Fruit fly (Drosophila melanogaster): Measurements from ENCODE around the gene wls.

DNA sequence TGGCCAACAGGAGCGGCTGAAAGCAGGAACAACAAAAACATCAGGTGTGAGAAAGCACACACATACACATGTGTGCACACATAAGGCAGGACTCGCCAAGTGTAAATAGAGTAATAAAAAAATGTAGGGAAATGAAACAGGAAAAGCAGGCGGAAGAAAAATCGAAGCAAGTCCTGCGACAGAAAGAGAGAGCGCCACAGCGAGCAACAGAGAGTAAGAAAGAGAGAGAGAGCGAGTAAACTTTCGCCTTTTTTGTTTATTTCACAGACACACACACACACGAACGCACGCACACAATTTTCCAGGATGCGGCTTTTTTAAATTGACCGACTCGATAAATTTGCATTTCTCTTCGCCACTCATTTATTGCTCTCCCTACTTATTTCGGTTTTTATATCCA lies 27.4 kb upstream of the wls start:
- TF ChIP-seq CG12768 (GFP tag; optimal IDR thresholded peaks at IDR 0.05) (no peak), cic (GFP tag; optimal IDR thresholded peaks at IDR 0.05) (no peak), ovo (GFP tag; optimal IDR thresholded peaks at IDR 0.05) (no peak), CG7101 (tag; optimal IDR thresholded peaks at IDR 0.05) (no peak), tj (GFP tag; optimal IDR thresholded peaks at IDR 0.05) (no peak)
